Fruit fly (Drosophila melanogaster) whole organism, wandering third instar larva: Measurements from ENCODE around the gene Pfas.
A peak's percentile ranks its signal among the peaks of the same experiment; 100 is the strongest.

Source experiments
- Abd-B ChIP-seq: fragments of >200 bp; optimal IDR thresholded peaks from 2 replicates; lab custom pipeline; 2017; ENCODE audit warnings: missing biosample characterization, missing genetic modification characterization
- CG32264 ChIP-seq: fragments of 200-800 bp; sonication (Bioruptor generic); optimal IDR thresholded peaks from 2 replicates; lab custom pipeline; 2016; ENCODE audit warnings: missing biosample characterization, missing genetic modification characterization
- CrebA ChIP-seq: fragments of 200-800 bp; sonication (Bioruptor generic); optimal IDR thresholded peaks from 2 replicates; lab custom pipeline; 2016; ENCODE audit warnings: missing biosample characterization, mild to moderate bottlenecking, missing genetic modification characterization, borderline replicate concordance
- Dfd ChIP-seq: fragments of >200 bp; optimal IDR thresholded peaks from 2 replicates; lab custom pipeline; 2017; ENCODE audit warnings: missing biosample characterization, missing genetic modification characterization
- GATAd ChIP-seq: sonication (Bioruptor generic); optimal IDR thresholded peaks from 2 replicates; lab custom pipeline; 2016; ENCODE audit warnings: missing biosample characterization, missing genetic modification characterization
- HLH106 ChIP-seq: fragments of 200-800 bp; optimal IDR thresholded peaks from 3 replicates; lab custom pipeline; 2019; ENCODE audit warnings: missing biosample characterization, mild to moderate bottlenecking, missing genetic modification characterization, moderate library complexity
- Hnf4 ChIP-seq: fragments of 200-800 bp; sonication (Bioruptor generic); optimal IDR thresholded peaks from 2 replicates; lab custom pipeline; 2016; ENCODE audit warnings: missing biosample characterization, mild to moderate bottlenecking, missing genetic modification characterization
- Hr78 ChIP-seq: fragments of >200 bp; optimal IDR thresholded peaks from 2 replicates; lab custom pipeline; 2017; ENCODE audit warnings: missing biosample characterization, missing genetic modification characterization
- Hr83 ChIP-seq: fragments of 200-300 bp; sonication (Bioruptor generic); optimal IDR thresholded peaks from 2 replicates; lab custom pipeline; 2016; ENCODE audit warnings: missing biosample characterization, mild to moderate bottlenecking, missing genetic modification characterization, moderate library complexity; ENCODE audit not compliant: poor library complexity, severe bottlenecking
- Mio ChIP-seq: sonication (Bioruptor generic); optimal IDR thresholded peaks from 2 replicates; lab custom pipeline; 2016; ENCODE audit warnings: missing biosample characterization, missing genetic modification characterization
- Myc ChIP-seq: fragments of >200 bp; optimal IDR thresholded peaks from 2 replicates; lab custom pipeline; 2017
- N ChIP-seq: fragments of >200 bp; optimal IDR thresholded peaks from 2 replicates; lab custom pipeline; 2018; ENCODE audit warnings: missing biosample characterization, missing external identifiers, missing genetic modification characterization
- OdsH ChIP-seq: fragments of 200-800 bp; sonication (Bioruptor generic); optimal IDR thresholded peaks from 2 replicates; lab custom pipeline; 2016; ENCODE audit warnings: missing biosample characterization, mild to moderate bottlenecking, missing genetic modification characterization
- Rel ChIP-seq, 2 experiments: fragments of 200-800 bp; sonication (Bioruptor generic) in 1 of 2; optimal IDR thresholded peaks; 2 replicates in 1 of 2; 3 replicates in 1 of 2; lab custom pipeline; 2016 to 2019; ENCODE audit warnings: mild to moderate bottlenecking in 2 of 2, missing biosample characterization in 2 of 2, missing genetic modification characterization in 2 of 2, moderate library complexity in 1 of 2
- Sp1 ChIP-seq: fragments of 200-800 bp; sonication (Bioruptor generic); optimal IDR thresholded peaks from 3 replicates; lab custom pipeline; 2019; ENCODE audit warnings: missing biosample characterization, mild to moderate bottlenecking, missing genetic modification characterization, moderate library complexity
- Vsx2 ChIP-seq: fragments of 200-300, 225-300 bp; sonication (Bioruptor generic); optimal IDR thresholded peaks from 2 replicates; lab custom pipeline; 2018; ENCODE audit warnings: missing biosample characterization, missing genetic modification characterization; ENCODE audit not compliant: partially characterized antibody
- br ChIP-seq: fragments of 200-800 bp; sonication (Bioruptor generic); optimal IDR thresholded peaks from 2 replicates; lab custom pipeline; 2016; ENCODE audit warnings: missing biosample characterization, missing genetic modification characterization
- brk ChIP-seq: fragments of 200-800 bp; sonication (Bioruptor generic); optimal IDR thresholded peaks from 2 replicates; lab custom pipeline; 2016; ENCODE audit warnings: missing biosample characterization, mild to moderate bottlenecking, missing genetic modification characterization
- dmrt93B ChIP-seq: fragments of 200-800 bp; sonication (Bioruptor generic); optimal IDR thresholded peaks from 2 replicates; lab custom pipeline; 2018; ENCODE audit warnings: missing biosample characterization, mild to moderate bottlenecking, missing genetic modification characterization
- dsf ChIP-seq: sonication (Bioruptor generic); optimal IDR thresholded peaks from 2 replicates; lab custom pipeline; 2016; ENCODE audit warnings: missing biosample characterization, missing genetic modification characterization, borderline replicate concordance
- ey ChIP-seq: fragments of 200-800 bp; sonication (Bioruptor generic); optimal IDR thresholded peaks from 2 replicates; lab custom pipeline; 2016; ENCODE audit warnings: missing biosample characterization, missing genetic modification characterization
- foxo ChIP-seq, 2 experiments: fragments of 200-800 bp; sonication (Bioruptor generic); optimal IDR thresholded peaks; 2 replicates in 1 of 2; 3 replicates in 1 of 2; lab custom pipeline; 2016 to 2017; ENCODE audit warnings: missing biosample characterization in 2 of 2, missing genetic modification characterization in 2 of 2
- fru ChIP-seq: fragments of 200-800 bp; sonication (Bioruptor generic); optimal IDR thresholded peaks from 3 replicates; lab custom pipeline; 2016; ENCODE audit warnings: missing biosample characterization, mild to moderate bottlenecking, missing genetic modification characterization
- h ChIP-seq: fragments of 200-800 bp; sonication (Bioruptor generic); optimal IDR thresholded peaks from 3 replicates; lab custom pipeline; 2016; ENCODE audit warnings: missing biosample characterization, mild to moderate bottlenecking, missing genetic modification characterization
- jim ChIP-seq: fragments of 175-275, 200-325 bp; sonication (Bioruptor generic); optimal IDR thresholded peaks from 2 replicates; lab custom pipeline; 2016; ENCODE audit warnings: missing biosample characterization, mild to moderate bottlenecking, missing genetic modification characterization
- pan ChIP-seq: fragments of >200 bp; optimal IDR thresholded peaks from 2 replicates; lab custom pipeline; 2017
- psq ChIP-seq: fragments of 200-800 bp; sonication (Bioruptor generic); optimal IDR thresholded peaks from 3 replicates; lab custom pipeline; 2017; ENCODE audit warnings: missing biosample characterization, mild to moderate bottlenecking, missing genetic modification characterization, moderate library complexity
- rgr ChIP-seq: fragments of 200-800 bp; sonication (Bioruptor generic); optimal IDR thresholded peaks from 3 replicates; lab custom pipeline; 2016; ENCODE audit warnings: missing biosample characterization, mild to moderate bottlenecking, missing genetic modification characterization
- sage ChIP-seq: fragments of 200-800 bp; sonication (Bioruptor generic); optimal IDR thresholded peaks from 2 replicates; lab custom pipeline; 2016; ENCODE audit warnings: missing biosample characterization, mild to moderate bottlenecking, missing genetic modification characterization
- sv ChIP-seq: fragments of 200-800 bp; sonication (Bioruptor generic); optimal IDR thresholded peaks from 3 replicates; lab custom pipeline; 2016; ENCODE audit warnings: missing biosample characterization, missing genetic modification characterization
- tai ChIP-seq: sonication (Bioruptor generic); optimal IDR thresholded peaks from 2 replicates; lab custom pipeline; 2016; ENCODE audit warnings: missing biosample characterization, missing genetic modification characterization
- usp ChIP-seq: fragments of >200 bp; optimal IDR thresholded peaks from 2 replicates; lab custom pipeline; 2017; ENCODE audit warnings: missing biosample characterization, missing genetic modification characterization
- woc ChIP-seq: sonication (Bioruptor generic); optimal IDR thresholded peaks from 2 replicates; lab custom pipeline; 2016; ENCODE audit warnings: missing biosample characterization, mild to moderate bottlenecking, missing genetic modification characterization

Gene Pfas

dm6 chr2L:6035155-6035554 is 10.7 kb downstream of the Pfas start:
- TF ChIP-seq foxo (GFP tag; optimal IDR thresholded peaks at IDR 0.05; lab: Kevin White, UChicago) = no peak
- no peak for TF ChIP-seq woc (GFP tag; lab: Kevin White, UChicago)
- no peak for TF ChIP-seq brk (GFP tag; lab: Kevin White, UChicago)
- TF ChIP-seq OdsH = no peak
- no peak for TF ChIP-seq GATAd
- TF ChIP-seq psq (GFP tag; lab: Kevin White, UChicago) = no peak
- TF ChIP-seq sage (GFP tag; lab: Kevin White, UChicago) = no peak
- TF ChIP-seq, all 38 proteins: peak for 0

- TF ChIP-seq Vsx2 (GFP tag; lab: Kevin White, UChicago) (no peak), Hnf4 (GFP tag; lab: Kevin White, UChicago) (no peak), Hr78 (GFP tag; lab: Kevin White, UChicago) (no peak), Dfd (GFP tag; lab: Kevin White, UChicago) (no peak), pan (lab: Kevin White, UChicago) (no peak), dsf (GFP tag; lab: Kevin White, UChicago) (no peak), woc (GFP tag; lab: Kevin White, UChicago) (no peak), brk (GFP tag; lab: Kevin White, UChicago) (no peak), sage (GFP tag; lab: Kevin White, UChicago) (no peak), Mio (GFP tag; lab: Kevin White, UChicago) (no peak), usp (GFP tag; lab: Kevin White, UChicago) (no peak), GATAd (no peak), CrebA (GFP tag; lab: Kevin White, UChicago) (no peak), fru (no peak), HLH106 (no peak), psq (GFP tag; lab: Kevin White, UChicago) (no peak), Hr83 (GFP tag; lab: Kevin White, UChicago) (no peak), Sp1 (GFP tag; lab: Kevin White, UChicago) (no peak), br (GFP tag; lab: Kevin White, UChicago) (no peak)
Observed at dm6 chr2L:6034344-6034743, 11.5 kb downstream of the Pfas start, which contains the start of gene CG9109. Gene CG9109 (minus strand): TSS chr2L:6034423.

- TF ChIP-seq fru (no peak), psq (GFP tag; lab: Kevin White, UChicago) (no peak), sv (GFP tag; lab: Kevin White, UChicago) (no peak), HLH106 (peak; percentile 37), h (GFP tag; lab: Kevin White, UChicago) (peak; percentile 20), ey (GFP tag; lab: Kevin White, UChicago) (no peak), CrebA (GFP tag; lab: Kevin White, UChicago) (no peak), CG32264 (GFP tag; lab: Kevin White, UChicago) (no peak), Hnf4 (GFP tag; lab: Kevin White, UChicago) (no peak), Abd-B (GFP tag; lab: Kevin White, UChicago) (no peak), Sp1 (GFP tag; lab: Kevin White, UChicago) (no peak), Vsx2 (GFP tag; lab: Kevin White, UChicago) (no peak), tai (GFP tag; lab: Kevin White, UChicago) (no peak), OdsH (no peak)
Observed at dm6 chr2L:6031838-6032237, 14.0 kb downstream of the Pfas start.

DNA sequence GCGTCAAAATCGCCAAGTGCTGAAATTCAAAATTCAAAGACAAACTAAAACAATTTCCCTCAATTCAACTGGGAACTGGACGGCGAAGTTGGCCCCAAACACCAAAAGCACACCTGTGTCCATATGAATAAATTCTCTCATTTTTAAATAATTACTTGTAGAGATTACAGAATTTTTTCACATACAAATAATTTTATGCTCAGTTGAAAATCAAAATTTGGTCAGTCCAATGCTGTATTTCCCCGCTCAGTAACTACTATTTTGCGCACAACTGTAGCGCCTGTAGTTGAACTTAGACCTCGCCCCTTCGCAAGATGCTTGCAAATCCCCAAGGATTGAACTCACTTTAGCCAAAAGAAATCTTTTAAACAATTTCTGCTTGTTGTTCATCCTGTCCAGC is 17.1 kb downstream of the Pfas start:
- TF ChIP-seq GATAd (no peak), CG32264 (GFP tag; lab: Kevin White, UChicago) (no peak), Sp1 (GFP tag; lab: Kevin White, UChicago) (no peak), OdsH (no peak), tai (GFP tag; lab: Kevin White, UChicago) (no peak), dmrt93B (GFP tag; lab: Kevin White, UChicago) (no peak), Hr78 (GFP tag; lab: Kevin White, UChicago) (no peak), Abd-B (GFP tag; lab: Kevin White, UChicago) (no peak), HLH106 (no peak), jim (GFP tag; lab: Kevin White, UChicago) (no peak), sage (GFP tag; lab: Kevin White, UChicago) (no peak), rgr (GFP tag; lab: Kevin White, UChicago) (no peak), Hr83 (GFP tag; lab: Kevin White, UChicago) (no peak), Mio (GFP tag; lab: Kevin White, UChicago) (no peak), Myc (lab: Kevin White, UChicago) (no peak), Rel (GFP tag; optimal IDR thresholded peaks at IDR 0.05; lab: Kevin White, UChicago) (no peak), Rel (tag; optimal IDR thresholded peaks at IDR 0.05; lab: Kevin White, UChicago) (no peak), fru (no peak), br (GFP tag; lab: Kevin White, UChicago) (no peak), sv (GFP tag; lab: Kevin White, UChicago) (no peak), N (no peak)
